Fruit fly (Drosophila melanogaster): ENCODE results near the gene CG12516.

dm6 chr3R:28297513-28297912 is 6.9 kb downstream of the CG12516 start:
- TF ChIP-seq h (optimal IDR thresholded peaks at IDR 0.05) (no peak), insv (optimal IDR thresholded peaks at IDR 0.05) (no peak), psq (optimal IDR thresholded peaks at IDR 0.05) (no peak), Sin3A (optimal IDR thresholded peaks at IDR 0.05) (no peak)
